Worm (Caenorhabditis elegans): ENCODE results near the gene pbs-3.

Gene pbs-3

DNA sequence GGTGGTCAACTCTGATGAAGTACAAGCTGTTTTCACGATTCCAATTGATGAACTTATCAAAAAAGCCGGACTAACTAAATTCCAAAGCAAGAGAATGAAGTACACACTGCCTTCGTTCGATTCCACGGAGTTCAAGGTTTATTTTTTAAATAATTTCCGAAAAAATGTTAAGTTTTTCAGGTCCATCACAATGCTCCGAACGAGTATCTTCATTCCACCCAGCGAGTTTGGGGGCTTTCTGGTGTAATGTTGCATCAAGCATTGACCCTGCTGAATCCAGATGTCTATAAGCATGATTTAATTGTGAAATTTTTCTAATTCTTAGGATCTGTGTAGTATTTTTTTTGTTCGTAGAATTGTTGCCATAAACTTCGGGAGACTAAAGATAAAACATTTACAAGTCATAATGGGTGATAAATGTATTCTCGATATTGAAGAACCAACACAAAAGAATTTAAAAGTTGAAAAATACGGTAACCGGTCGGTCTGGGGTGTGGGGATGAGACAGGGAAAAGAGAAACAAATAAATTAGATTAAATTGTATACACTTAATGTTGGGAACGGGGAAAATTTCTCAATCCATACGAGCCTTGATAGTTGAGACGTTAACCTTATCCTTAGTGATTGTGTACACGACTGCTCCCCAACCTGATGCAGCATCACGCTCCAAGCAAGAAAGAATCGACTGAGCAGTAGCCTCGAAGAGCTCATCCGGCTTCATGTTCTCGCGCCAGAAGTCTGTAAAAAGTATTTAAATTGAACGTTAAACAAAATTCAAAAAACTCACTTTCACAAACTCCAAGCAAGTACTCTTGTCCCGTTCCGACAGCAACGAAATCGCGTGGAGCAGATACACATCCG is 898 bp downstream of the pbs-3 start:
- TF ChIP-seq daf-12 (tag; optimal IDR thresholded peaks at IDR 0.05): no peak
- no peak for TF ChIP-seq ceh-9 (tag; optimal IDR thresholded peaks at IDR 0.05)
- peak; percentile 5 for TF ChIP-seq elt-2 (tag; optimal IDR thresholded peaks at IDR 0.05)
- no peak for TF ChIP-seq unc-39 (tag; optimal IDR thresholded peaks at IDR 0.05)

DNA sequence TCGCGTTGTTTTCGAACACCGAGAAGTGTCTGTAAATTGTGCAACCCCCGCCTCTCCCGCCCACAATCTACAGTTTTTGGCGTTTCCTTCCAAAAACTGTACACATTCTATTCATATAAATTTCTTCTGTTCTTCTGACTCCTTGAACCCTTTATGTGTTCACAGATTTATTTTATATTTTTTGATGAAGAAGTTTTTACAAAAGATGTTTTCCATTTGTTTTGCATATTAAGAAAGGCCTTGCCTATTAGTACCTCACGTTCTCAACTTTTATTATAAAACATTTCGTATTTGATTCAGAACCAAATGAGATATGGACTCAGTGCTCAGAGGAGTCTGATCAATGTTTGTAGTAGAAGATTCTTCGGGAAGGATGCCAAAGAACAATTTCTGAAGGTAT is 1.9 kb downstream of the pbs-3 start, which contains the start of gene ndx-3:
TSS of gene ndx-3 (plus strand) at position 301 of the 400 bp plus-strand sequence.
- TF ChIP-seq daf-12 (tag; optimal IDR thresholded peaks at IDR 0.05): no peak
- TF ChIP-seq lin-15B (tag; optimal IDR thresholded peaks at IDR 0.05): no peak
- TF ChIP-seq ama-1 (optimal IDR thresholded peaks at IDR 0.05): no peak
- TF ChIP-seq nhr-11 (tag; optimal IDR thresholded peaks at IDR 0.05): no peak
- TF ChIP-seq nhr-25 (tag; optimal IDR thresholded peaks at IDR 0.05): no peak
- no peak for TF ChIP-seq ztf-4 (tag; optimal IDR thresholded peaks at IDR 0.05)
- TF ChIP-seq elt-1 (tag; optimal IDR thresholded peaks at IDR 0.05): no peak
- TF ChIP-seq mml-1 (tag; optimal IDR thresholded peaks at IDR 0.05): no peak
- TF ChIP-seq lin-39 (tag; optimal IDR thresholded peaks at IDR 0.05): no peak
- TF ChIP-seq elt-3 (tag; optimal IDR thresholded peaks at IDR 0.05): no peak

DNA sequence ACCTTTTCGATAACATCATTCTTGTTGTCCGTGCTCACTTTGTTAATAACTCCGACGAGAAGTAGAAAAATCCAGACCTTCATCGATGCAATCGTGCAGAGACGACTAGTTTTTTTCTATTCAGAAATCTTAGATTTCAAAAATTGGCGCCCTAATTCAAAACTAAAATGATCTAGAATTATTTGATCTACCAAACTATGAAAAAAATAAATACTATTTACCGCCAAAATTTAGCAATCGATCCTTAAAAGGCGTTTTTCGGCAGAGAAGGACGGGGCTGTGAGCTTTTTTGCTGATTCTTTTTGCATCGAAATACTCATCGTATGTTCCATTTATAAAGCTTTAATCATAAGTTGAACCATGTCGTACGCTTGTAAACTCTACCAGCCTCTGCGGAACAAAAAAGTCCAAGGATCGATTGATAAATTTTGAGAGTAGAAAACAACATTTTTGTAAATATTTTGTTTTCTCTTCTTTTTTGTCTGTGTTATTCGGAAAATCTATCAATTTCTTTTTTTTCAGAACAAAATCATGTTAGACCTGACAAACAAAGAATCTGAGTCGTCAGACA is 5.8 kb downstream of the pbs-3 start, which contains the start of the genes try-1 and zyg-12:
TSS of gene try-1 (minus strand) at position 148 of the 571 bp plus-strand sequence.
TSS of gene zyg-12 (plus strand) at position 521 of the 571 bp plus-strand sequence.
- TF ChIP-seq elt-2 (tag; optimal IDR thresholded peaks at IDR 0.05) (peak; percentile 28), nhr-76 (tag; optimal IDR thresholded peaks at IDR 0.05) (no peak), nhr-12 (tag; optimal IDR thresholded peaks at IDR 0.05) (no peak)

DNA sequence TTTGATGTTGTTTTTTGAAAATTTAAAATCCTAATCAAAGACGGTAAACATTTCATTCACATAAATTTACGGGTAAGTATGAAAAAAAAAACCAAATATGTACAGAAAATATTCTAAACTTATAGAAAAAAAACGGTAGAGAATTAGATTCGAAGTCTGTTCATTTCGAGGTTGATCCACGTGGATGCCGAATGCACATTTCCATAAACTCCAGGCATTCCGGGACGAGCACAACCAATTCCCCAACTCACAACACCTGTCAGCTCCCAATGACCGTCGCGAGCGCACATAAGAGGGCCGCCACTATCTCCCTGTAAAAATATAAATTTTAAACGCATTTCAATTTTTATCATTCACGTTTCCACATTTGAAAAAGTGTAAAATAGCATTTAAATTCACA is 7.1 kb downstream of the pbs-3 start:
- TF ChIP-seq skn-1 (tag; optimal IDR thresholded peaks at IDR 0.05): no peak
- TF ChIP-seq elt-2 (tag; optimal IDR thresholded peaks at IDR 0.05): peak; percentile 32

DNA sequence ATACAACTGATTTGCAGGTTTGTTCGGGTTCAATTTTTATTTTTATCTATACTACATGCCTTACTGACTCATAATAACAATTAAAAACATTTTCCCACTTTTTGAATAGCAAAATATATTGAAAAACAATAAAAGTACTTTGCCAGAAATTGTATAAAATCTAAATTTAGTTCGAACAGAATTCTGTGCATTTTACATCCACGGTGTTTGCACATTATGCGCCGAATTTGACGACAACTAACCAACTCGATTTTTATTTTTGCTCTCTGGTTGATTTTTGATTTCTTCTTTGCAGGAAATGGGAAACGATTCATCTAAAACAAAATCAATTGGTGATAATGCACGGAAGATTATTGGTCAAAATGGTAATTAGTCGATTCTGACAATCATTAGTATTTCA is 8.5 kb downstream of the pbs-3 start:
- peak; percentile 40 for TF ChIP-seq elt-2 (tag; optimal IDR thresholded peaks at IDR 0.05)
- peak; percentile 9 for TF ChIP-seq pha-4 (tag; optimal IDR thresholded peaks at IDR 0.05)
- TF ChIP-seq nhr-25 (tag; optimal IDR thresholded peaks at IDR 0.05): no peak

DNA sequence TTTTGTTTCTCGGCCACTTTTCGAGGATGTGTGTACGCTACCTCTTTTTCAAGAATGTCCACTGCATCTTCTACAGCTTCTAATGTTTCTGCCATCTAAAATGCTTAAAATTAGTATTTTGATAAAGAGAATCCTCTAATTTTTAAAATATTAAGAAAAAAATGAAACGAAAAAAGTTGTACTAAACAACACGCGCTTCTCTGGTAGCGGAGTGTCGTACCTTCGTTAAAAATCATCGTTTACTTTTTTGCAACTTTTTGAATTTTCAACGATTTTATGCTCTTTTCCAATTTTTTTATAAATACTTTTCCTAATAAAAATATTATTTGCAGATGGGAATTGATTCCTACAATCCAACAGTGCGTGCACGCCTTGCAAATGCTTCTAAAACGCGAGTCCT is 9.5 kb downstream of the pbs-3 start, which contains the start of the genes gldi-11 and ZK546.2:
TSS of gene gldi-11 (minus strand) at position 95 of the 400 bp plus-strand sequence.
TSS of gene ZK546.2 (plus strand) at position 333 of the 400 bp plus-strand sequence.
- no peak for TF ChIP-seq egl-5 (tag; optimal IDR thresholded peaks at IDR 0.05)
- no peak for TF ChIP-seq R02D3.7 (tag; optimal IDR thresholded peaks at IDR 0.05)
- no peak for TF ChIP-seq nhr-11 (tag; optimal IDR thresholded peaks at IDR 0.05)
- peak; percentile 16 for TF ChIP-seq nfya-1 (tag; optimal IDR thresholded peaks at IDR 0.05; ENCODE audit: insufficient read depth)
- no peak for TF ChIP-seq snpc-4 (tag; optimal IDR thresholded peaks at IDR 0.05)
- TF ChIP-seq pha-4 (tag; optimal IDR thresholded peaks at IDR 0.05): peak; percentile 55
- TF ChIP-seq nhr-76 (tag; optimal IDR thresholded peaks at IDR 0.05): no peak
- no peak for TF ChIP-seq fkh-10 (GFP tag; optimal IDR thresholded peaks at IDR 0.05)
- peak; percentile 13 for TF ChIP-seq skn-1 (tag; optimal IDR thresholded peaks at IDR 0.05)
- no peak for TF ChIP-seq ceh-28 (tag; optimal IDR thresholded peaks at IDR 0.05)
- no peak for TF ChIP-seq aly-2 (tag; optimal IDR thresholded peaks at IDR 0.05)
- TF ChIP-seq nhr-25 (tag; optimal IDR thresholded peaks at IDR 0.05): no peak
- no peak for TF ChIP-seq ceh-9 (tag; optimal IDR thresholded peaks at IDR 0.05)
- TF ChIP-seq nhr-12 (tag; optimal IDR thresholded peaks at IDR 0.05): no peak
- TF ChIP-seq ZK546.5 (tag; optimal IDR thresholded peaks at IDR 0.05): no peak
- TF ChIP-seq zag-1 (tag; optimal IDR thresholded peaks at IDR 0.05): no peak
- TF ChIP-seq lin-39 (tag; optimal IDR thresholded peaks at IDR 0.05): no peak
- TF ChIP-seq fos-1 (tag; optimal IDR thresholded peaks at IDR 0.05): no peak
- peak; percentile 11 for TF ChIP-seq elt-2 (tag; optimal IDR thresholded peaks at IDR 0.05)
- TF ChIP-seq daf-12 (tag; optimal IDR thresholded peaks at IDR 0.05): no peak
- no peak for TF ChIP-seq fkh-2 (tag; optimal IDR thresholded peaks at IDR 0.05)
- no peak for TF ChIP-seq nhr-28 (tag; optimal IDR thresholded peaks at IDR 0.05)
- no peak for TF ChIP-seq eor-1 (tag; optimal IDR thresholded peaks at IDR 0.05)
- TF ChIP-seq nhr-43 (tag; optimal IDR thresholded peaks at IDR 0.05; ENCODE audit: poor library complexity, severe bottlenecking): no peak
- no peak for TF ChIP-seq nhr-67 (tag; optimal IDR thresholded peaks at IDR 0.05)
- TF ChIP-seq mml-1 (tag; optimal IDR thresholded peaks at IDR 0.05): no peak
- no peak for TF ChIP-seq mdl-1 (tag; optimal IDR thresholded peaks at IDR 0.05)
- TF ChIP-seq unc-39 (tag; optimal IDR thresholded peaks at IDR 0.05): no peak
- no peak for TF ChIP-seq sea-2 (GFP tag; optimal IDR thresholded peaks at IDR 0.05)
- no peak for TF ChIP-seq nhr-237 (tag; optimal IDR thresholded peaks at IDR 0.05)
- TF ChIP-seq elt-3 (tag; optimal IDR thresholded peaks at IDR 0.05): no peak
- TF ChIP-seq ceh-16 (tag; optimal IDR thresholded peaks at IDR 0.05): no peak
- TF ChIP-seq egl-27 (tag; optimal IDR thresholded peaks at IDR 0.05): no peak
- no peak for TF ChIP-seq tbx-2 (tag; optimal IDR thresholded peaks at IDR 0.05)
- no peak for TF ChIP-seq ztf-11 (tag; optimal IDR thresholded peaks at IDR 0.05)
